Fruit fly (Drosophila melanogaster) whole organism, wandering third instar larva: ENCODE results near the gene CG32037.

ENCODE experiments used
- Abd-B ChIP-seq: fragments of >200 bp; optimal IDR thresholded peaks from 2 replicates; lab custom pipeline; 2017; ENCODE audit warnings: missing biosample characterization, missing genetic modification characterization
- CG32264 ChIP-seq: fragments of 200-800 bp; sonication (Bioruptor generic); optimal IDR thresholded peaks from 2 replicates; lab custom pipeline; 2016; ENCODE audit warnings: missing biosample characterization, missing genetic modification characterization
- CG9705 ChIP-seq: fragments of 200-800 bp; sonication (Bioruptor generic); optimal IDR thresholded peaks from 2 replicates; lab custom pipeline; 2018; ENCODE audit warnings: missing biosample characterization, mild to moderate bottlenecking, missing genetic modification characterization
- CrebA ChIP-seq: fragments of 200-800 bp; sonication (Bioruptor generic); optimal IDR thresholded peaks from 2 replicates; lab custom pipeline; 2016; ENCODE audit warnings: missing biosample characterization, mild to moderate bottlenecking, missing genetic modification characterization, borderline replicate concordance
- Dfd ChIP-seq: fragments of >200 bp; optimal IDR thresholded peaks from 2 replicates; lab custom pipeline; 2017; ENCODE audit warnings: missing biosample characterization, missing genetic modification characterization
- Dif ChIP-seq: fragments of 200-275, 200-300 bp; sonication (Bioruptor generic); optimal IDR thresholded peaks from 2 replicates; lab custom pipeline; 2018; ENCODE audit warnings: missing biosample characterization, missing genetic modification characterization; ENCODE audit not compliant: partially characterized antibody
- GATAd ChIP-seq: sonication (Bioruptor generic); optimal IDR thresholded peaks from 2 replicates; lab custom pipeline; 2016; ENCODE audit warnings: missing biosample characterization, missing genetic modification characterization
- HLH106 ChIP-seq: fragments of 200-800 bp; optimal IDR thresholded peaks from 3 replicates; lab custom pipeline; 2019; ENCODE audit warnings: missing biosample characterization, mild to moderate bottlenecking, missing genetic modification characterization, moderate library complexity
- Hnf4 ChIP-seq: fragments of 200-800 bp; sonication (Bioruptor generic); optimal IDR thresholded peaks from 2 replicates; lab custom pipeline; 2016; ENCODE audit warnings: missing biosample characterization, mild to moderate bottlenecking, missing genetic modification characterization
- Hr78 ChIP-seq: fragments of >200 bp; optimal IDR thresholded peaks from 2 replicates; lab custom pipeline; 2017; ENCODE audit warnings: missing biosample characterization, missing genetic modification characterization
- Hr83 ChIP-seq: fragments of 200-300 bp; sonication (Bioruptor generic); optimal IDR thresholded peaks from 2 replicates; lab custom pipeline; 2016; ENCODE audit warnings: missing biosample characterization, mild to moderate bottlenecking, missing genetic modification characterization, moderate library complexity; ENCODE audit not compliant: poor library complexity, severe bottlenecking
- Jra ChIP-seq: sonication (Bioruptor generic); optimal IDR thresholded peaks from 2 replicates; lab custom pipeline; 2016; ENCODE audit warnings: missing biosample characterization, missing genetic modification characterization
- Mio ChIP-seq: sonication (Bioruptor generic); optimal IDR thresholded peaks from 2 replicates; lab custom pipeline; 2016; ENCODE audit warnings: missing biosample characterization, missing genetic modification characterization
- Myc ChIP-seq: fragments of >200 bp; optimal IDR thresholded peaks from 2 replicates; lab custom pipeline; 2017
- N ChIP-seq: fragments of >200 bp; optimal IDR thresholded peaks from 2 replicates; lab custom pipeline; 2018; ENCODE audit warnings: missing biosample characterization, missing external identifiers, missing genetic modification characterization
- OdsH ChIP-seq: fragments of 200-800 bp; sonication (Bioruptor generic); optimal IDR thresholded peaks from 2 replicates; lab custom pipeline; 2016; ENCODE audit warnings: missing biosample characterization, mild to moderate bottlenecking, missing genetic modification characterization
- Rel ChIP-seq, 2 experiments: fragments of 200-800 bp; sonication (Bioruptor generic) in 1 of 2; optimal IDR thresholded peaks; 2 replicates in 1 of 2; 3 replicates in 1 of 2; lab custom pipeline; 2016 to 2019; ENCODE audit warnings: mild to moderate bottlenecking in 2 of 2, missing biosample characterization in 2 of 2, missing genetic modification characterization in 2 of 2, moderate library complexity in 1 of 2
- Sp1 ChIP-seq: fragments of 200-800 bp; sonication (Bioruptor generic); optimal IDR thresholded peaks from 3 replicates; lab custom pipeline; 2019; ENCODE audit warnings: missing biosample characterization, mild to moderate bottlenecking, missing genetic modification characterization, moderate library complexity
- Vsx2 ChIP-seq: fragments of 200-300, 225-300 bp; sonication (Bioruptor generic); optimal IDR thresholded peaks from 2 replicates; lab custom pipeline; 2018; ENCODE audit warnings: missing biosample characterization, missing genetic modification characterization; ENCODE audit not compliant: partially characterized antibody
- br ChIP-seq: fragments of 200-800 bp; sonication (Bioruptor generic); optimal IDR thresholded peaks from 2 replicates; lab custom pipeline; 2016; ENCODE audit warnings: missing biosample characterization, missing genetic modification characterization
- brk ChIP-seq: fragments of 200-800 bp; sonication (Bioruptor generic); optimal IDR thresholded peaks from 2 replicates; lab custom pipeline; 2016; ENCODE audit warnings: missing biosample characterization, mild to moderate bottlenecking, missing genetic modification characterization
- dl ChIP-seq, 2 experiments: fragments of 175-275, 200-275 bp in 1 of 2; fragments of 200-275 bp in 1 of 2; sonication (Bioruptor generic); optimal IDR thresholded peaks; lab custom pipeline; 2018; ENCODE audit warnings: mild to moderate bottlenecking in 2 of 2, missing biosample characterization in 2 of 2, missing genetic modification characterization in 2 of 2, moderate library complexity in 2 of 2; ENCODE audit not compliant: partially characterized antibody in 2 of 2, insufficient read depth in 1 of 2
- dmrt93B ChIP-seq: fragments of 200-800 bp; sonication (Bioruptor generic); optimal IDR thresholded peaks from 2 replicates; lab custom pipeline; 2018; ENCODE audit warnings: missing biosample characterization, mild to moderate bottlenecking, missing genetic modification characterization
- dsf ChIP-seq: sonication (Bioruptor generic); optimal IDR thresholded peaks from 2 replicates; lab custom pipeline; 2016; ENCODE audit warnings: missing biosample characterization, missing genetic modification characterization, borderline replicate concordance
- ey ChIP-seq: fragments of 200-800 bp; sonication (Bioruptor generic); optimal IDR thresholded peaks from 2 replicates; lab custom pipeline; 2016; ENCODE audit warnings: missing biosample characterization, missing genetic modification characterization
- foxo ChIP-seq, 2 experiments: fragments of 200-800 bp; sonication (Bioruptor generic); optimal IDR thresholded peaks; 2 replicates in 1 of 2; 3 replicates in 1 of 2; lab custom pipeline; 2016 to 2017; ENCODE audit warnings: missing biosample characterization in 2 of 2, missing genetic modification characterization in 2 of 2
- fru ChIP-seq: fragments of 200-800 bp; sonication (Bioruptor generic); optimal IDR thresholded peaks from 3 replicates; lab custom pipeline; 2016; ENCODE audit warnings: missing biosample characterization, mild to moderate bottlenecking, missing genetic modification characterization
- h ChIP-seq: fragments of 200-800 bp; sonication (Bioruptor generic); optimal IDR thresholded peaks from 3 replicates; lab custom pipeline; 2016; ENCODE audit warnings: missing biosample characterization, mild to moderate bottlenecking, missing genetic modification characterization
- jim ChIP-seq: fragments of 175-275, 200-325 bp; sonication (Bioruptor generic); optimal IDR thresholded peaks from 2 replicates; lab custom pipeline; 2016; ENCODE audit warnings: missing biosample characterization, mild to moderate bottlenecking, missing genetic modification characterization
- lola ChIP-seq: fragments of >200 bp; optimal IDR thresholded peaks from 2 replicates; lab custom pipeline; 2017; ENCODE audit warnings: missing biosample characterization, missing genetic modification characterization
- pan ChIP-seq: fragments of >200 bp; optimal IDR thresholded peaks from 2 replicates; lab custom pipeline; 2017
- psq ChIP-seq: fragments of 200-800 bp; sonication (Bioruptor generic); optimal IDR thresholded peaks from 3 replicates; lab custom pipeline; 2017; ENCODE audit warnings: missing biosample characterization, mild to moderate bottlenecking, missing genetic modification characterization, moderate library complexity
- rgr ChIP-seq: fragments of 200-800 bp; sonication (Bioruptor generic); optimal IDR thresholded peaks from 3 replicates; lab custom pipeline; 2016; ENCODE audit warnings: missing biosample characterization, mild to moderate bottlenecking, missing genetic modification characterization
- sage ChIP-seq: fragments of 200-800 bp; sonication (Bioruptor generic); optimal IDR thresholded peaks from 2 replicates; lab custom pipeline; 2016; ENCODE audit warnings: missing biosample characterization, mild to moderate bottlenecking, missing genetic modification characterization
- sv ChIP-seq: fragments of 200-800 bp; sonication (Bioruptor generic); optimal IDR thresholded peaks from 3 replicates; lab custom pipeline; 2016; ENCODE audit warnings: missing biosample characterization, missing genetic modification characterization
- tai ChIP-seq: sonication (Bioruptor generic); optimal IDR thresholded peaks from 2 replicates; lab custom pipeline; 2016; ENCODE audit warnings: missing biosample characterization, missing genetic modification characterization
- usp ChIP-seq: fragments of >200 bp; optimal IDR thresholded peaks from 2 replicates; lab custom pipeline; 2017; ENCODE audit warnings: missing biosample characterization, missing genetic modification characterization
- woc ChIP-seq: sonication (Bioruptor generic); optimal IDR thresholded peaks from 2 replicates; lab custom pipeline; 2016; ENCODE audit warnings: missing biosample characterization, mild to moderate bottlenecking, missing genetic modification characterization

CG32037 gene

dm6 chr3L:9508653-9509036 is 16.6 kb upstream of the CG32037 start:
- no peak for TF ChIP-seq Myc (lab: Kevin White, UChicago)
- no peak for TF ChIP-seq Rel (GFP tag; optimal IDR thresholded peaks at IDR 0.05; lab: Kevin White, UChicago)
- peak; percentile 87 for TF ChIP-seq Rel (tag; optimal IDR thresholded peaks at IDR 0.05; lab: Kevin White, UChicago)
- TF ChIP-seq sv (GFP tag; lab: Kevin White, UChicago): no peak
- TF ChIP-seq HLH106 (tag; lab: Kevin White, UChicago): peak; percentile 58
- peak; percentile 31 for TF ChIP-seq rgr (GFP tag; lab: Kevin White, UChicago)
- TF ChIP-seq sage (GFP tag; lab: Kevin White, UChicago): no peak
- peak; percentile 77 for TF ChIP-seq fru (GFP tag; lab: Kevin White, UChicago)
- TF ChIP-seq pan: peak; percentile 46
- peak; percentile 71 for TF ChIP-seq Sp1 (GFP tag; lab: Kevin White, UChicago)
- TF ChIP-seq GATAd (GFP tag; lab: Kevin White, UChicago): no peak
- no peak for TF ChIP-seq dl (GFP tag; optimal IDR thresholded peaks at IDR 0.05; lab: Kevin White, UChicago; ENCODE audit: insufficient read depth in 1 of 2, partially characterized antibody in 2 of 2)
- no peak for TF ChIP-seq CG32264
- no peak for TF ChIP-seq CrebA
- no peak for TF ChIP-seq tai (GFP tag; lab: Kevin White, UChicago)
- TF ChIP-seq woc (GFP tag; lab: Kevin White, UChicago): peak; percentile 57
- no peak for TF ChIP-seq CG9705 (GFP tag; lab: Kevin White, UChicago)
- TF ChIP-seq lola (GFP tag; lab: Kevin White, UChicago): no peak
- TF ChIP-seq h (GFP tag; lab: Kevin White, UChicago): peak; percentile 15
- TF ChIP-seq Hr78 (GFP tag; lab: Kevin White, UChicago): no peak
- TF ChIP-seq Dfd (GFP tag; lab: Kevin White, UChicago): no peak
- no peak for TF ChIP-seq Hr83
- peak in 1 of 2 experiments; percentile 62 for TF ChIP-seq foxo (GFP tag; optimal IDR thresholded peaks at IDR 0.05; lab: Kevin White, UChicago)
- TF ChIP-seq psq (GFP tag; lab: Kevin White, UChicago): peak; percentile 75
- peak; percentile 47 for TF ChIP-seq br
- no peak for TF ChIP-seq brk (GFP tag; lab: Kevin White, UChicago)
- TF ChIP-seq Jra (GFP tag; lab: Kevin White, UChicago): no peak
- TF ChIP-seq Dif (GFP tag; lab: Kevin White, UChicago): no peak
- peak; percentile 3 for TF ChIP-seq Hnf4 (GFP tag; lab: Kevin White, UChicago)
- no peak for TF ChIP-seq dmrt93B (GFP tag; lab: Kevin White, UChicago)
- no peak for TF ChIP-seq Mio (GFP tag; lab: Kevin White, UChicago)
- TF ChIP-seq ey (GFP tag; lab: Kevin White, UChicago): no peak
- no peak for TF ChIP-seq dsf (GFP tag; lab: Kevin White, UChicago)
- no peak for TF ChIP-seq usp (GFP tag; lab: Kevin White, UChicago)
- TF ChIP-seq Abd-B: no peak
- TF ChIP-seq Vsx2 (GFP tag; lab: Kevin White, UChicago): no peak
- TF ChIP-seq N (GFP tag; lab: Kevin White, UChicago): no peak
- TF ChIP-seq OdsH (GFP tag; lab: Kevin White, UChicago): peak; percentile 16
- no peak for TF ChIP-seq jim (GFP tag; lab: Kevin White, UChicago)

dm6 chr3L:9506421-9506820 is 14.4 kb upstream of the CG32037 start:
- TF ChIP-seq dmrt93B (GFP tag; lab: Kevin White, UChicago): no peak
- no peak for TF ChIP-seq Hr83
- no peak for TF ChIP-seq Hr78 (GFP tag; lab: Kevin White, UChicago)
- no peak for TF ChIP-seq sage (GFP tag; lab: Kevin White, UChicago)
- no peak for TF ChIP-seq Jra (GFP tag; lab: Kevin White, UChicago)
- TF ChIP-seq h (GFP tag; lab: Kevin White, UChicago): no peak
- TF ChIP-seq Dfd (GFP tag; lab: Kevin White, UChicago): no peak
- TF ChIP-seq sv (GFP tag; lab: Kevin White, UChicago): no peak
- TF ChIP-seq dl (GFP tag; optimal IDR thresholded peaks at IDR 0.05; lab: Kevin White, UChicago; ENCODE audit: insufficient read depth in 1 of 2, partially characterized antibody in 2 of 2): no peak
- no peak for TF ChIP-seq Dif (GFP tag; lab: Kevin White, UChicago)
- TF ChIP-seq dsf (GFP tag; lab: Kevin White, UChicago): no peak
